Fruit fly (Drosophila melanogaster): ENCODE data around the gene Or65b.

- TF ChIP-seq CG8159 (tag; optimal IDR thresholded peaks at IDR 0.05) = no peak
- TF ChIP-seq Snoo (tag; optimal IDR thresholded peaks at IDR 0.05) = no peak
- no peak for TF ChIP-seq rn (GFP tag; IDR thresholded peaks at IDR 0.05)
- TF ChIP-seq CG34367 (tag; optimal IDR thresholded peaks at IDR 0.05) = no peak
- TF ChIP-seq EcR (GFP tag; optimal IDR thresholded peaks at IDR 0.05) = no peak
- TF ChIP-seq Ets98B (GFP tag; IDR thresholded peaks at IDR 0.05) = no peak
- no peak for TF ChIP-seq CG14655 (GFP tag; optimal IDR thresholded peaks at IDR 0.05)
Observed at dm6 chr3L:6348433-6348832, 23.0 kb downstream of the Or65b start.

Data from whole organism, pupa.